Worm (Caenorhabditis elegans) whole organism, mixed stage, embryonic: Measurements from ENCODE around the gene Y43B11AR.3.

ENCODE experiments used
- M03D4.4 ChIP-seq: sonication (generic microtip); optimal IDR thresholded peaks from 2 replicates; lab custom pipeline; 2017; ENCODE audit warnings: mild to moderate bottlenecking, missing genetic modification characterization, missing compliant biosample characterization
- bed-3 ChIP-seq: fragments of 200-800 bp; sonication (Bioruptor generic); optimal IDR thresholded peaks from 3 replicates; lab custom pipeline; 2018; ENCODE audit warnings: mild to moderate bottlenecking, missing genetic modification characterization, moderate library complexity, missing compliant biosample characterization
- blmp-1 ChIP-seq: fragments of 150-350 bp; optimal IDR thresholded peaks from 2 replicates; lab custom pipeline; 2014; ENCODE audit warnings: missing biosample characterization, missing genetic modification characterization
- ceh-39 ChIP-seq: fragments of 150-350 bp; optimal IDR thresholded peaks from 2 replicates; lab custom pipeline; 2014; ENCODE audit warnings: missing biosample characterization, missing genetic modification characterization
- ceh-43 ChIP-seq: fragments of 200-800 bp; sonication (Bioruptor generic); optimal IDR thresholded peaks from 2 replicates; lab custom pipeline; 2018; ENCODE audit warnings: mild to moderate bottlenecking, missing genetic modification characterization, moderate library complexity, missing compliant biosample characterization
- ceh-83 ChIP-seq: fragments of 200-800 bp; sonication (Bioruptor generic); optimal IDR thresholded peaks from 2 replicates; lab custom pipeline; 2018; ENCODE audit warnings: mild to moderate bottlenecking, missing genetic modification characterization, missing compliant biosample characterization
- ces-1 ChIP-seq: fragments of 150-350 bp; optimal IDR thresholded peaks from 2 replicates; lab custom pipeline; 2014; ENCODE audit warnings: missing biosample characterization, missing genetic modification reagents, missing genetic modification characterization
- cnd-1 ChIP-seq: fragments of 200-800 bp; sonication (Bioruptor generic); optimal IDR thresholded peaks from 2 replicates; lab custom pipeline; 2018; ENCODE audit warnings: mild to moderate bottlenecking, missing genetic modification characterization, missing compliant biosample characterization
- drap-1 ChIP-seq: fragments of 200-800 bp; sonication (Bioruptor generic); optimal IDR thresholded peaks from 3 replicates; lab custom pipeline; 2018; ENCODE audit warnings: mild to moderate bottlenecking, missing genetic modification characterization, missing compliant biosample characterization
- elt-1 ChIP-seq: sonication (generic microtip); optimal IDR thresholded peaks from 2 replicates; lab custom pipeline; 2017; ENCODE audit warnings: missing genetic modification characterization, mild to moderate bottlenecking, missing compliant biosample characterization, antibody characterized with exemption, moderate library complexity, borderline replicate concordance; ENCODE audit not compliant: insufficient read depth
- elt-3 ChIP-seq: fragments of 150-350 bp; optimal IDR thresholded peaks from 2 replicates; lab custom pipeline; 2014; ENCODE audit warnings: missing biosample characterization, missing genetic modification characterization
- flh-1 ChIP-seq: fragments of 200-800 bp; sonication (Bioruptor generic); optimal IDR thresholded peaks from 2 replicates; lab custom pipeline; 2018; ENCODE audit warnings: mild to moderate bottlenecking, missing genetic modification characterization, moderate library complexity, missing compliant biosample characterization
- ham-2 ChIP-seq: fragments of 200-800 bp; sonication (Bioruptor generic); optimal IDR thresholded peaks from 2 replicates; lab custom pipeline; 2018; ENCODE audit warnings: mild to moderate bottlenecking, missing genetic modification characterization, missing compliant biosample characterization
- hlh-1 ChIP-seq: fragments of 150-350 bp; optimal IDR thresholded peaks from 2 replicates; lab custom pipeline; 2014; ENCODE audit warnings: missing biosample characterization, missing genetic modification reagents, missing genetic modification characterization
- lin-13 ChIP-seq: fragments of 150-350 bp; optimal IDR thresholded peaks from 2 replicates; lab custom pipeline; 2014; ENCODE audit warnings: missing biosample characterization, missing genetic modification characterization
- lin-32 ChIP-seq: fragments of 200-800 bp; sonication (Bioruptor generic); optimal IDR thresholded peaks from 2 replicates; lab custom pipeline; 2018; ENCODE audit warnings: mild to moderate bottlenecking, missing genetic modification characterization, missing compliant biosample characterization
- lsy-2 ChIP-seq: fragments of 150-350 bp; optimal IDR thresholded peaks from 2 replicates; lab custom pipeline; 2014; ENCODE audit warnings: missing biosample characterization, missing genetic modification characterization
- mab-5 ChIP-seq: fragments of 150-350 bp; optimal IDR thresholded peaks from 2 replicates; lab custom pipeline; 2014; ENCODE audit warnings: missing biosample characterization, missing genetic modification characterization
- mep-1 ChIP-seq: fragments of 150-350 bp; optimal IDR thresholded peaks from 2 replicates; lab custom pipeline; 2017; ENCODE audit warnings: missing biosample characterization, missing genetic modification reagents, missing genetic modification characterization, inconsistent platforms
- mls-2 ChIP-seq: sonication (generic microtip); optimal IDR thresholded peaks from 2 replicates; lab custom pipeline; 2016; ENCODE audit warnings: mild to moderate bottlenecking, missing genetic modification characterization, moderate library complexity, missing compliant biosample characterization
- nhr-12 ChIP-seq: fragments of 150-350 bp; optimal IDR thresholded peaks from 2 replicates; lab custom pipeline; 2014; ENCODE audit warnings: missing biosample characterization, missing genetic modification characterization
- nhr-2 ChIP-seq: fragments of 150-350 bp; optimal IDR thresholded peaks from 2 replicates; lab custom pipeline; 2014; ENCODE audit warnings: missing biosample characterization, missing genetic modification characterization
- nhr-237 ChIP-seq: fragments of 150-350 bp; optimal IDR thresholded peaks from 2 replicates; lab custom pipeline; 2014; ENCODE audit warnings: missing biosample characterization, missing genetic modification characterization
- nhr-28 ChIP-seq: fragments of 150-350 bp; optimal IDR thresholded peaks from 2 replicates; lab custom pipeline; 2014; ENCODE audit warnings: missing biosample characterization, missing genetic modification characterization
- nhr-76 ChIP-seq: sonication (generic microtip); optimal IDR thresholded peaks from 2 replicates; lab custom pipeline; 2017; ENCODE audit warnings: missing biosample characterization, missing genetic modification characterization
- pha-4 ChIP-seq: fragments of 150-350 bp; optimal IDR thresholded peaks from 2 replicates; lab custom pipeline; 2018; ENCODE audit warnings: missing biosample characterization, missing genetic modification reagents, missing genetic modification characterization
- sem-2 ChIP-seq: fragments of 200-800 bp; sonication (Bioruptor generic); optimal IDR thresholded peaks from 2 replicates; lab custom pipeline; 2018; ENCODE audit warnings: mild to moderate bottlenecking, missing genetic modification characterization, missing compliant biosample characterization
- snpc-4 ChIP-seq: fragments of 150-350 bp; optimal IDR thresholded peaks from 2 replicates; lab custom pipeline; 2014; ENCODE audit warnings: missing biosample characterization, missing genetic modification characterization
- sptf-1 ChIP-seq: sonication (generic microtip); optimal IDR thresholded peaks from 2 replicates; lab custom pipeline; 2017; ENCODE audit warnings: mild to moderate bottlenecking, missing genetic modification characterization, moderate library complexity, missing compliant biosample characterization
- tbx-8 ChIP-seq: fragments of 200-800 bp; sonication (Bioruptor generic); optimal IDR thresholded peaks from 2 replicates; lab custom pipeline; 2018; ENCODE audit warnings: mild to moderate bottlenecking, missing genetic modification characterization, moderate library complexity, missing compliant biosample characterization
- unc-120 ChIP-seq: sonication (generic microtip); optimal IDR thresholded peaks from 2 replicates; lab custom pipeline; 2017; ENCODE audit warnings: missing genetic modification characterization, missing compliant biosample characterization; ENCODE audit not compliant: poor library complexity, severe bottlenecking
- unc-39 ChIP-seq: fragments of 150-350 bp; optimal IDR thresholded peaks from 2 replicates; lab custom pipeline; 2014; ENCODE audit warnings: missing biosample characterization, missing genetic modification characterization
- unc-62 ChIP-seq: fragments of 150-350 bp; optimal IDR thresholded peaks from 2 replicates; lab custom pipeline; 2014; ENCODE audit warnings: missing biosample characterization, missing genetic modification reagents, missing genetic modification characterization
- zip-8 ChIP-seq: fragments of 150-350 bp; optimal IDR thresholded peaks from 2 replicates; lab custom pipeline; 2014; ENCODE audit warnings: missing biosample characterization, missing genetic modification characterization
- ztf-11 ChIP-seq: fragments of 150-350 bp; optimal IDR thresholded peaks from 2 replicates; lab custom pipeline; 2014; ENCODE audit warnings: missing biosample characterization, missing genetic modification characterization

Gene Y43B11AR.3

DNA sequence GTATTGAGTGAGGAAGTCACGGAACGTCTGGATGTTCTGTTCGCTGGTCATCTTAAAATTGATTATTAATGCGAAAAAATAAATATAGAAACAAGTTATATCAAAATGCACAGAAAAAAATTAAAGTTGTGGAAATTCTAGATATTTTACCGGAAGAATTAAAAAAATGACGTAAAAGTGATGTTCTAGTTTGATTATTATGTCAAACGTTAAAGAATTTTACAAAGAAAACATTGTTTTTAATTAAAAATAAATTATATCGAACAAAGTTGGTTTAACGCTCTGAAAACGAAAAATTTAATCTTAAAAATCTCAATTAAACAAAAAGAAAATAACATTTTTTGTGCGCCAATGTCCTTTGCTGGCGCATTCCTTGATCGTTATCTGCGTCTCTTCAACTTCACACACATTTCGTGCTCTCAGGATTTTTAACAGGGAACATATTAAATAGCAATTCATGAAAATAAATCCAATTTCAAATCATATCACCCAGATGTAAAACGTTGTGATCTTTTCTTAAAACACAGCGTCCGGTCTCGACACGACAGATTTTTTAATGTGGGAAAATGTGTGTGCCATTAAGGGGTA lies 38.9 kb downstream of the Y43B11AR.3 start, which contains the start of gene tin-9.1:
Gene tin-9.1 (minus strand): TSS at position 51 of the 588 bp plus-strand sequence.
- TF ChIP-seq zip-8 (tag; lab: Kevin White, UChicago) = no peak
- peak; percentile 26 for TF ChIP-seq pha-4 (tag; lab: Kevin White, UChicago)
- no peak for TF ChIP-seq ceh-39 (tag; lab: Kevin White, UChicago)
- TF ChIP-seq lsy-2 (tag; lab: Kevin White, UChicago) = peak; percentile 69
- TF ChIP-seq ham-2 (GFP tag; lab: Kevin White, UChicago) = no peak
- TF ChIP-seq unc-120 = no peak
- peak; percentile 62 for TF ChIP-seq ces-1
- no peak for TF ChIP-seq nhr-28 (tag; lab: Kevin White, UChicago)
- no peak for TF ChIP-seq blmp-1 (tag; lab: Kevin White, UChicago)
- no peak for TF ChIP-seq sem-2
- peak; percentile 45 for TF ChIP-seq mep-1 (tag; lab: Kevin White, UChicago)
- no peak for TF ChIP-seq mab-5 (tag; lab: Kevin White, UChicago)
- TF ChIP-seq snpc-4 (tag; lab: Kevin White, UChicago) = no peak
- TF ChIP-seq unc-62 (GFP tag; lab: Kevin White, UChicago) = no peak
- TF ChIP-seq lin-32 (GFP tag; lab: Kevin White, UChicago) = no peak
- TF ChIP-seq mls-2 (tag; lab: Kevin White, UChicago) = no peak
- TF ChIP-seq sptf-1 (tag; lab: Kevin White, UChicago) = no peak
- no peak for TF ChIP-seq drap-1 (GFP tag; lab: Kevin White, UChicago)
- TF ChIP-seq cnd-1 (tag; lab: Kevin White, UChicago) = no peak
- TF ChIP-seq nhr-2 (tag; lab: Kevin White, UChicago) = no peak
- no peak for TF ChIP-seq hlh-1 (tag; lab: Kevin White, UChicago)
- TF ChIP-seq ztf-11 (tag; lab: Kevin White, UChicago) = no peak
- no peak for TF ChIP-seq ceh-83
- TF ChIP-seq lin-13 = peak; percentile 19
- no peak for TF ChIP-seq nhr-12 (tag; lab: Kevin White, UChicago)
- TF ChIP-seq M03D4.4 (tag; lab: Kevin White, UChicago) = no peak
- TF ChIP-seq bed-3 (GFP tag; lab: Kevin White, UChicago) = no peak
- TF ChIP-seq nhr-237 (tag; lab: Kevin White, UChicago) = no peak
- TF ChIP-seq ceh-43 (GFP tag; lab: Kevin White, UChicago) = no peak
- no peak for TF ChIP-seq elt-3 (tag; lab: Kevin White, UChicago)
- no peak for TF ChIP-seq flh-1 (GFP tag; lab: Kevin White, UChicago)
- TF ChIP-seq elt-1 (tag; lab: Kevin White, UChicago) = no peak
- TF ChIP-seq, all 35 proteins: peak for 5

DNA sequence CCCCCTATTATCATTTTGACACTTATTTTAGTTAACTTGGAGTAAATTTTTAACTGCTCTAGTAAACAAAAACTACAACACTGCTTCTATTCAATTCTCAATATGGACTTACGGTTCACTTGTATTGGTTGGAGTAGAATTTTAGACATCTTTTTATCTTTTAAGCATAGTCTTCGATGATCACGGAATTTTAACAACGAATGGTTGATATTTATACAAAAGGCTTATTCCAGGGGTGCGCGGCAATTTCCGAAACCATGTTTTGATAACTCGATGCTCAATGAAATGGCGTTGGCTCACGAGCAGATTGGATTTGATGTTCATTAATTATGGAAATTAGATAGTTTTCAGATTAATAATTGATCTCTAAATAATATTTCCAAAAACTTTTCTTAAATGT lies 40.1 kb downstream of the Y43B11AR.3 start:
- TF ChIP-seq unc-120 (no peak), ces-1 (no peak), elt-3 (tag; lab: Kevin White, UChicago) (no peak), mep-1 (tag; lab: Kevin White, UChicago) (no peak), blmp-1 (tag; lab: Kevin White, UChicago) (no peak), elt-1 (tag; lab: Kevin White, UChicago) (no peak), nhr-76 (tag; lab: Kevin White, UChicago) (no peak), ztf-11 (tag; lab: Kevin White, UChicago) (no peak), mls-2 (tag; lab: Kevin White, UChicago) (no peak), nhr-2 (tag; lab: Kevin White, UChicago) (no peak), mab-5 (tag; lab: Kevin White, UChicago) (no peak), snpc-4 (tag; lab: Kevin White, UChicago) (no peak)

DNA sequence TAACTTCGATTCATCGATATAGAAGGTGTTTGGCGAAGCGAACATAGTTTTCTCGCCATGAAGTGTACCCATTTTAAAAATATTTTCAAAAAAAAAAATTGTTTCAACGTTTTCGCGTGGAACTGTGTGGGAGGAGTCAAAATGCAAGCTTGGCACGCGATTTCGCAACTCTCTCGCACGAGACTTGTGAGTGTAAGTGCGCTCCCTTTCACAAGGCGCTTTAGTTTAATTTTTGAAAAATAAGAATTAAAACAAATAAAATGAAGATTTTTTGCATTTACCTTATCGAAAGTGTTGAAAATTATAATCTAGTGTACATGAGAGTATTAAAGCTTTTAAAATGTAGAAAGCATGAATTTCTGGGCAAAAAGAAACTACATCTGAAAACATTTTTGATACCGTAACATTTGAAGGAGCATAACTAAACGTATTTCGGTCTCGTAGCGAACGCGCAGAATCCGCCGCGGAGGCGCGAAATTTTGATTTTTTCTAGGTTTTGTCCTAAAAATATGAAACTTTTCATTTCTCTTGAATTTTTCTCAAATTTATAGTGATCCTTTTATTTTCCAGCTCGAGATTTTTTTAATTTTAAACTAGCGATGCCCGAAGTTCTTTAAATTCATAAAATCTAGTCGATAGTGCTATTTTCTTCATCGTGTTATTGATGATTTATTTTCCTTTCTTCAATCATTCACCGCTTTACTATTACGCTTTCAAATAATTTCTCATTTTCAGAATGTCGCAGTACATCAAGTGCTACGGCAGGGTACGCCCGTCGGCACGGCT lies 43.8 kb downstream of the Y43B11AR.3 start, which contains the start of the genes cogc-2 and klp-18:
Gene cogc-2 (minus strand): TSS at position 105 of the 786 bp plus-strand sequence.
Gene klp-18 (plus strand): TSS at position 736 of the 786 bp plus-strand sequence.
- TF ChIP-seq snpc-4 (tag; lab: Kevin White, UChicago) (no peak), nhr-12 (tag; lab: Kevin White, UChicago) (no peak), pha-4 (tag; lab: Kevin White, UChicago) (peak; percentile 44), nhr-28 (tag; lab: Kevin White, UChicago) (no peak), ham-2 (GFP tag; lab: Kevin White, UChicago) (peak; percentile 7), mep-1 (tag; lab: Kevin White, UChicago) (peak; percentile 97), mab-5 (tag; lab: Kevin White, UChicago) (peak; percentile 60), ceh-39 (tag; lab: Kevin White, UChicago) (peak; percentile 24), drap-1 (GFP tag; lab: Kevin White, UChicago) (peak; percentile 75), tbx-8 (no peak), ztf-11 (tag; lab: Kevin White, UChicago) (peak; percentile 65), lsy-2 (tag; lab: Kevin White, UChicago) (peak; percentile 75), elt-3 (tag; lab: Kevin White, UChicago) (no peak), unc-62 (GFP tag; lab: Kevin White, UChicago) (no peak), cnd-1 (tag; lab: Kevin White, UChicago) (peak; percentile 5), nhr-237 (tag; lab: Kevin White, UChicago) (peak; percentile 84), M03D4.4 (tag; lab: Kevin White, UChicago) (peak; percentile 69), ceh-43 (GFP tag; lab: Kevin White, UChicago) (peak; percentile 61), ces-1 (peak; percentile 67), elt-1 (tag; lab: Kevin White, UChicago) (peak; percentile 45), hlh-1 (tag; lab: Kevin White, UChicago) (peak; percentile 73), mls-2 (tag; lab: Kevin White, UChicago) (peak; percentile 75), nhr-2 (tag; lab: Kevin White, UChicago) (peak; percentile 43), blmp-1 (tag; lab: Kevin White, UChicago) (peak; percentile 60), lin-13 (peak; percentile 49), unc-120 (peak; percentile 46), bed-3 (GFP tag; lab: Kevin White, UChicago) (peak; percentile 78), flh-1 (GFP tag; lab: Kevin White, UChicago) (no peak), nhr-76 (tag; lab: Kevin White, UChicago) (peak; percentile 57), unc-39 (tag; lab: Kevin White, UChicago) (peak; percentile 24), zip-8 (tag; lab: Kevin White, UChicago) (no peak), sem-2 (peak; percentile 21), ceh-83 (no peak), sptf-1 (tag; lab: Kevin White, UChicago) (peak; percentile 86), lin-32 (GFP tag; lab: Kevin White, UChicago) (peak; percentile 19)
